Fruit fly (Drosophila melanogaster) whole organism, embryonic: ENCODE results near the gene Nab2.
A peak's percentile ranks its signal among the peaks of the same experiment; 100 is the strongest.

Experiments used
- Antp ChIP-seq: fragments of 200-800 bp; sonication (Bioruptor generic); optimal IDR thresholded peaks from 3 replicates; lab custom pipeline; 2016; ENCODE audit warnings: missing biosample characterization, missing genetic modification characterization
- B-H1 ChIP-seq: fragments of 200-800 bp; sonication (Bioruptor generic); IDR thresholded peaks from 3 replicates; pipeline ENCODE4 v1.3.6; 2022; ENCODE audit warnings: missing biosample characterization, missing genetic modification characterization
- CG10267 ChIP-seq: fragments of 200-800 bp; sonication (Bioruptor generic); optimal IDR thresholded peaks from 2 replicates; lab custom pipeline; 2018; ENCODE audit warnings: missing biosample characterization, mild to moderate bottlenecking, missing genetic modification characterization, moderate library complexity
- CG12155 ChIP-seq: fragments of 200-800 bp; sonication (Bioruptor generic); optimal IDR thresholded peaks from 3 replicates; lab custom pipeline; 2016; ENCODE audit warnings: missing biosample characterization, missing genetic modification characterization
- CG12744 ChIP-seq: fragments of 200-800 bp; sonication (Bioruptor generic); optimal IDR thresholded peaks from 2 replicates; lab custom pipeline; 2016; ENCODE audit warnings: missing biosample characterization, missing genetic modification characterization
- CG13775 ChIP-seq: fragments of 200-800 bp; sonication (Bioruptor generic); optimal IDR thresholded peaks from 3 replicates; lab custom pipeline; 2017; ENCODE audit warnings: missing biosample characterization, mild to moderate bottlenecking, missing genetic modification characterization
- CG14667 ChIP-seq: fragments of 200-800 bp; sonication (Bioruptor generic); IDR thresholded peaks from 2 replicates; pipeline ENCODE4 v1.3.6; 2022; ENCODE audit warnings: missing biosample characterization, missing genetic modification characterization
- CG17361 ChIP-seq: fragments of 200-800 bp; sonication (Bioruptor generic); IDR thresholded peaks from 3 replicates; pipeline ENCODE4 v1.3.6; 2022; ENCODE audit warnings: missing biosample characterization, missing genetic modification characterization
- CG17912 ChIP-seq: fragments of 200-800 bp; sonication (Bioruptor generic); optimal IDR thresholded peaks from 2 replicates; lab custom pipeline; 2018; ENCODE audit warnings: missing biosample characterization, mild to moderate bottlenecking, missing genetic modification characterization
- CG18476 ChIP-seq: fragments of 200-800 bp; sonication (Bioruptor generic); optimal IDR thresholded peaks from 2 replicates; lab custom pipeline; 2016; ENCODE audit warnings: missing biosample characterization, mild to moderate bottlenecking, missing genetic modification characterization
- CG3281 ChIP-seq: fragments of 200-800 bp; sonication (Bioruptor generic); optimal IDR thresholded peaks from 3 replicates; lab custom pipeline; 2017; ENCODE audit warnings: missing biosample characterization, mild to moderate bottlenecking, missing genetic modification characterization
- CG34422 ChIP-seq: fragments of 200-800 bp; sonication (Bioruptor generic); IDR thresholded peaks from 3 replicates; pipeline ENCODE4 v1.3.6; 2022; ENCODE audit warnings: missing biosample characterization, missing genetic modification characterization
- CG3847 ChIP-seq: fragments of 200-800 bp; sonication (Bioruptor generic); IDR thresholded peaks from 2 replicates; pipeline ENCODE4 v1.3.6; 2022; ENCODE audit warnings: missing biosample characterization, missing genetic modification characterization
- CG4328 ChIP-seq: fragments of 200-800 bp; sonication (Bioruptor generic); optimal IDR thresholded peaks from 3 replicates; lab custom pipeline; 2017; ENCODE audit warnings: missing biosample characterization, missing genetic modification reagents, missing genetic modification characterization
- CG6683 ChIP-seq: fragments of 200-800 bp; sonication (Bioruptor generic); optimal IDR thresholded peaks from 2 replicates; lab custom pipeline; 2017; ENCODE audit warnings: missing biosample characterization, mild to moderate bottlenecking, missing genetic modification characterization, missing genetic modification reagents
- CG6854 ChIP-seq: fragments of 200-800 bp; sonication (Bioruptor generic); optimal IDR thresholded peaks from 3 replicates; lab custom pipeline; 2017; ENCODE audit warnings: missing biosample characterization, mild to moderate bottlenecking, missing genetic modification characterization
- CG8281 ChIP-seq: fragments of 200-800 bp; sonication (Bioruptor generic); optimal IDR thresholded peaks from 2 replicates; lab custom pipeline; 2018; ENCODE audit warnings: missing biosample characterization, mild to moderate bottlenecking, missing genetic modification characterization, moderate library complexity
- CG8478 ChIP-seq: fragments of >200 bp; optimal IDR thresholded peaks from 2 replicates; lab custom pipeline; 2018
- CG8765 ChIP-seq: fragments of 200-800 bp; sonication (Bioruptor generic); IDR thresholded peaks from 2 replicates; pipeline ENCODE4 v1.3.6; 2022; ENCODE audit warnings: missing biosample characterization, missing genetic modification characterization
- CG9817 ChIP-seq: fragments of 200-800 bp; sonication (Bioruptor generic); optimal IDR thresholded peaks from 2 replicates; lab custom pipeline; 2018; ENCODE audit warnings: missing biosample characterization, mild to moderate bottlenecking, missing genetic modification characterization, moderate library complexity
- Camta ChIP-seq: fragments of 200-800 bp; sonication (Bioruptor generic); optimal IDR thresholded peaks from 2 replicates; lab custom pipeline; 2016; ENCODE audit warnings: missing biosample characterization, missing genetic modification characterization
- CkIIα-i1 ChIP-seq: fragments of 200-800 bp; sonication (Bioruptor generic); IDR thresholded peaks from 2 replicates; pipeline ENCODE4 v1.3.6; 2022; ENCODE audit warnings: missing biosample characterization, missing genetic modification characterization
- D19B ChIP-seq: fragments of 200-800 bp; sonication (Bioruptor generic); optimal IDR thresholded peaks from 2 replicates; lab custom pipeline; 2017; ENCODE audit warnings: missing biosample characterization, mild to moderate bottlenecking, missing genetic modification characterization
- Dp ChIP-seq: fragments of 200-800 bp; sonication (Bioruptor generic); optimal IDR thresholded peaks from 2 replicates; lab custom pipeline; 2018; ENCODE audit warnings: missing biosample characterization, mild to moderate bottlenecking, missing genetic modification characterization, moderate library complexity
- H15 ChIP-seq: fragments of 200-800 bp; sonication (Bioruptor generic); IDR thresholded peaks from 3 replicates; pipeline ENCODE4 v1.3.6; 2022; ENCODE audit warnings: missing biosample characterization, missing genetic modification characterization
- Hand ChIP-seq: fragments of 200-800 bp; sonication (Bioruptor generic); optimal IDR thresholded peaks from 2 replicates; lab custom pipeline; 2017; ENCODE audit warnings: mild to moderate bottlenecking, missing biosample characterization, missing genetic modification reagents, missing genetic modification characterization
- MBD-R2 ChIP-seq: fragments of 200-800 bp; sonication (Bioruptor generic); IDR thresholded peaks from 2 replicates; pipeline ENCODE4 v1.3.6; 2022; ENCODE audit warnings: missing biosample characterization, missing genetic modification characterization
- Oli ChIP-seq: fragments of 200-800 bp; sonication (Bioruptor generic); optimal IDR thresholded peaks from 2 replicates; lab custom pipeline; 2018; ENCODE audit warnings: missing biosample characterization, mild to moderate bottlenecking, missing genetic modification characterization, moderate library complexity
- PHDP ChIP-seq: fragments of 200-800 bp; sonication (Bioruptor generic); optimal IDR thresholded peaks from 3 replicates; lab custom pipeline; 2018; ENCODE audit warnings: missing biosample characterization, mild to moderate bottlenecking, missing genetic modification characterization, moderate library complexity
- Poxn ChIP-seq: fragments of 200-800 bp; sonication (Bioruptor generic); IDR thresholded peaks from 2 replicates; pipeline ENCODE4 v1.3.6; 2022; ENCODE audit warnings: missing biosample characterization, missing genetic modification characterization
- Ptx1 ChIP-seq: fragments of 200-800 bp; sonication (Bioruptor generic); IDR thresholded peaks from 2 replicates; pipeline ENCODE4 v1.3.6; 2022; ENCODE audit warnings: missing biosample characterization, missing genetic modification characterization
- ac ChIP-seq: fragments of 200-800 bp; sonication (Bioruptor generic); optimal IDR thresholded peaks from 3 replicates; lab custom pipeline; 2017; ENCODE audit warnings: missing biosample characterization, mild to moderate bottlenecking, missing genetic modification characterization
- aop ChIP-seq: fragments of 200-800 bp; sonication (Bioruptor generic); IDR thresholded peaks from 2 replicates; pipeline ENCODE4 v1.3.6; 2022; ENCODE audit warnings: missing biosample characterization, missing genetic modification characterization
- bab2 ChIP-seq: fragments of 200-800 bp; sonication (Bioruptor generic); optimal IDR thresholded peaks from 2 replicates; lab custom pipeline; 2016; ENCODE audit warnings: missing biosample characterization, missing genetic modification characterization
- bbx ChIP-seq: fragments of 200-800 bp; sonication (Bioruptor generic); IDR thresholded peaks from 2 replicates; pipeline ENCODE4 v1.3.6; 2022; ENCODE audit warnings: missing biosample characterization, missing genetic modification characterization; ENCODE audit not compliant: partially characterized antibody
- bcd ChIP-seq: fragments of 200-800 bp; sonication (Bioruptor generic); optimal IDR thresholded peaks from 2 replicates; lab custom pipeline; 2017; ENCODE audit warnings: missing biosample characterization, mild to moderate bottlenecking, missing genetic modification characterization
- dan ChIP-seq: fragments of 200-800 bp; sonication (Bioruptor generic); IDR thresholded peaks from 2 replicates; pipeline ENCODE4 v1.3.6; 2022; ENCODE audit warnings: missing biosample characterization, missing genetic modification characterization
- dati ChIP-seq: fragments of 200-800 bp; sonication (Bioruptor generic); IDR thresholded peaks from 2 replicates; pipeline ENCODE4 v1.3.6; 2022; ENCODE audit warnings: missing biosample characterization, missing genetic modification characterization
- exex ChIP-seq: fragments of 200-800 bp; sonication (Bioruptor generic); optimal IDR thresholded peaks from 4 replicates; lab custom pipeline; 2018; ENCODE audit warnings: missing biosample characterization, mild to moderate bottlenecking, missing genetic modification characterization, moderate library complexity
- gce ChIP-seq: fragments of 200-800 bp; sonication (Bioruptor generic); IDR thresholded peaks from 3 replicates; pipeline ENCODE4 v1.3.6; 2022; ENCODE audit warnings: missing biosample characterization, missing genetic modification characterization
- gem ChIP-seq: fragments of 200-800 bp; sonication (Bioruptor generic); optimal IDR thresholded peaks from 2 replicates; lab custom pipeline; 2019; ENCODE audit warnings: missing biosample characterization, mild to moderate bottlenecking, missing genetic modification characterization, moderate library complexity
- nau ChIP-seq: fragments of 200-800 bp; sonication (Bioruptor generic); optimal IDR thresholded peaks from 3 replicates; lab custom pipeline; 2017; ENCODE audit warnings: missing biosample characterization, mild to moderate bottlenecking, missing genetic modification characterization, missing genetic modification reagents
- nmo ChIP-seq: fragments of 200-800 bp; sonication (Bioruptor generic); optimal IDR thresholded peaks from 2 replicates; lab custom pipeline; 2018; ENCODE audit warnings: missing biosample characterization, mild to moderate bottlenecking, missing genetic modification characterization, moderate library complexity
- pita ChIP-seq: fragments of 200-800 bp; sonication (Bioruptor generic); optimal IDR thresholded peaks from 2 replicates; lab custom pipeline; 2017; ENCODE audit warnings: missing biosample characterization, mild to moderate bottlenecking, missing genetic modification characterization
- pzg ChIP-seq: fragments of 200-800 bp; sonication (Bioruptor generic); optimal IDR thresholded peaks from 3 replicates; lab custom pipeline; 2018; ENCODE audit warnings: missing biosample characterization, mild to moderate bottlenecking, missing genetic modification characterization, moderate library complexity
- ranshi ChIP-seq: fragments of 200-800 bp; sonication (Bioruptor generic); IDR thresholded peaks from 2 replicates; pipeline ENCODE4 v1.3.6; 2022; ENCODE audit warnings: missing biosample characterization, missing genetic modification characterization
- salm ChIP-seq: fragments of 200-800 bp; sonication (Bioruptor generic); optimal IDR thresholded peaks from 2 replicates; lab custom pipeline; 2018; ENCODE audit warnings: missing biosample characterization, mild to moderate bottlenecking, missing genetic modification characterization
- seq ChIP-seq: fragments of 200-800 bp; sonication (Bioruptor generic); IDR thresholded peaks from 2 replicates; pipeline ENCODE4 v1.3.6; 2022; ENCODE audit warnings: missing biosample characterization, missing genetic modification characterization
- sim ChIP-seq: fragments of 200-800 bp; sonication (Bioruptor generic); IDR thresholded peaks from 2 replicates; pipeline ENCODE4 v1.3.6; 2022; ENCODE audit warnings: missing biosample characterization, missing genetic modification characterization
- sr ChIP-seq: fragments of 200-800 bp; sonication (Bioruptor generic); IDR thresholded peaks from 3 replicates; pipeline ENCODE4 v1.3.6; 2022; ENCODE audit warnings: missing biosample characterization, missing genetic modification characterization

Gene Nab2

DNA sequence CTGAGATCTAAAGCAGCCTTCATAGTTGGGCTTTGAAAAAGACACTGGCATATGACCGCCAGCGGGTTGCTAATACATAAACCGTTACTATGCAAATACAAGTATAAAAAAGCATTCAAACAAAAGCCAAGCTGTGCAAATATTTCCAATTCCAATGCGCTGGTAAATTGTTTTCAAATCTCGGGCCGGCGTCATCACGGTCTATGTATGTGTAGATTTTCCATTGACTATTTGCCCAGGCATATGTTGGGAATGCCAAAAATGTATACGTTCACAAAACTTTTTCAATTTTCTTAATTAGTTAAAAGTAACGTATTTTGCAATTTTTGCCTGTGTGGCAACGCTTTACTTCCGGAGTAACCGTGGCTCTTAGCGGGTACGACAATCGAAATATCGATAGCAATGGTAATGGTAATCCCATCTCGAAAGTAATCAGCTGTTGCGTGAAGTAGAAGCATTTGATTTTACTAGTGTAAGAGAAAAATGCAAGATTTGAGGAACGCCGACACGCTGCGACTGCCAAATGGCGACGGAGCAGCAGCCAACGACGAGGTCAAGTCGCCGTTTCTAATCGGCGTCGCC, 28.4 kb downstream of the Nab2 start, which contains the start of the genes CG34290 and Uck (continued):
- TF ChIP-seq Oli (tag; lab: Kevin White, UChicago) (peak; percentile 47), dan (GFP tag; lab: Robert Waterston, UW) (no peak), CG17361 (GFP tag; lab: Robert Waterston, UW) (peak; percentile 65; the same call in 2 of the 3 replicates), CG6683 (peak; percentile 77), CG9817 (tag; lab: Kevin White, UChicago) (peak; percentile 68), H15 (peak; percentile 80), CG13775 (GFP tag; lab: Kevin White, UChicago) (peak; percentile 84), Antp (GFP tag; lab: Kevin White, UChicago) (peak; percentile 59), Poxn (no peak), D19B (GFP tag; lab: Kevin White, UChicago) (peak; percentile 51), seq (0 out of 2 replicates have a peak, but pooled peaks have one; percentile 23), CG4328 (GFP tag; lab: Kevin White, UChicago) (peak; percentile 82), CG3847 (GFP tag; lab: Robert Waterston, UW) (peak; percentile 85), B-H1 (peak; percentile 35; the same call in 1 of the 3 replicates), CG8765 (no peak), ac (GFP tag; lab: Kevin White, UChicago) (peak; percentile 31), nmo (GFP tag; lab: Kevin White, UChicago) (peak; percentile 74), CG12155 (GFP tag; lab: Kevin White, UChicago) (peak; percentile 36), bbx (GFP tag; lab: Robert Waterston, UW) (peak; percentile 89), MBD-R2 (GFP tag; lab: Robert Waterston, UW) (peak; percentile 90), salm (peak; percentile 62), bcd (GFP tag; lab: Kevin White, UChicago) (peak; percentile 87), CG6854 (GFP tag; lab: Kevin White, UChicago) (peak; percentile 84), CG18476 (GFP tag; lab: Kevin White, UChicago) (no peak), CG3281 (GFP tag; lab: Kevin White, UChicago) (peak; percentile 84), Dp (GFP tag; lab: Kevin White, UChicago) (peak; percentile 63), aop (GFP tag; lab: Robert Waterston, UW) (peak; percentile 97), sr (GFP tag; lab: Robert Waterston, UW) (0 out of 3 replicates have a peak, but pooled peaks have one; percentile 50), ranshi (GFP tag; lab: Robert Waterston, UW) (peak; percentile 60; the same call in 1 of the 2 replicates), gce (GFP tag; lab: Robert Waterston, UW) (peak; percentile 78), CG12744 (peak; percentile 49), gem (tag; lab: Kevin White, UChicago) (peak; percentile 45), exex (tag; lab: Kevin White, UChicago) (peak; percentile 69), pzg (GFP tag; lab: Kevin White, UChicago) (peak; percentile 89), PHDP (tag; lab: Kevin White, UChicago) (peak; percentile 82), CG14667 (GFP tag; lab: Robert Waterston, UW) (no peak), CG10267 (tag; lab: Kevin White, UChicago) (peak; percentile 71), CG34422 (GFP tag; lab: Robert Waterston, UW) (no peak), bab2 (GFP tag; lab: Kevin White, UChicago) (peak; percentile 18), CG17912 (GFP tag; lab: Kevin White, UChicago) (peak; percentile 94), CkIIα-i1 (no peak), CG8281 (tag; lab: Kevin White, UChicago) (peak; percentile 54), Camta (GFP tag; lab: Kevin White, UChicago) (peak; percentile 73), sim (GFP tag; lab: Robert Waterston, UW) (0 out of 2 replicates have a peak, but pooled peaks have one; percentile 28), pita (no peak), CG8478 (lab: Kevin White, UChicago) (no peak), Hand (GFP tag; lab: Kevin White, UChicago) (peak; percentile 59), nau (GFP tag; lab: Kevin White, UChicago) (peak; percentile 86), dati (GFP tag; lab: Robert Waterston, UW) (no peak), Ptx1 (GFP tag; lab: Robert Waterston, UW) (peak; percentile 42; the same call in 1 of the 2 replicates)
